Worm (Caenorhabditis elegans) whole organism, L3 larva: ENCODE results near the gene F22F4.9.

Source experiments
- aly-2 ChIP-seq: fragments of 150-350 bp; optimal IDR thresholded peaks from 2 replicates; lab custom pipeline; 2014; ENCODE audit warnings: missing biosample characterization, missing genetic modification characterization
- ama-1 ChIP-seq: fragments of 150-350 bp; optimal IDR thresholded peaks from 2 replicates; lab custom pipeline; 2018
- ceh-16 ChIP-seq: sonication (generic microtip); optimal IDR thresholded peaks from 2 replicates; lab custom pipeline; 2017; ENCODE audit warnings: missing biosample characterization, missing genetic modification characterization
- ceh-28 ChIP-seq: fragments of 150-350 bp; optimal IDR thresholded peaks from 2 replicates; lab custom pipeline; 2014; ENCODE audit warnings: missing biosample characterization, missing genetic modification reagents, missing genetic modification characterization
- ceh-9 ChIP-seq: sonication (generic microtip); optimal IDR thresholded peaks from 2 replicates; lab custom pipeline; 2018; ENCODE audit warnings: missing biosample characterization, missing genetic modification characterization
- daf-12 ChIP-seq: fragments of 150-350 bp; optimal IDR thresholded peaks from 2 replicates; lab custom pipeline; 2014; ENCODE audit warnings: missing biosample characterization, missing genetic modification reagents, missing genetic modification characterization
- egl-27 ChIP-seq: sonication (generic microtip); optimal IDR thresholded peaks from 4 replicates; lab custom pipeline; 2017; ENCODE audit warnings: missing biosample characterization, missing genetic modification reagents, missing genetic modification characterization
- egl-5 ChIP-seq: fragments of 150-350 bp; optimal IDR thresholded peaks from 2 replicates; lab custom pipeline; 2017; ENCODE audit warnings: missing biosample characterization, missing genetic modification reagents, missing genetic modification characterization, inconsistent platforms
- elt-1 ChIP-seq: fragments of 150-350 bp; optimal IDR thresholded peaks from 2 replicates; lab custom pipeline; 2014; ENCODE audit warnings: missing biosample characterization, missing genetic modification characterization
- elt-2 ChIP-seq: sonication (generic microtip); optimal IDR thresholded peaks from 2 replicates; lab custom pipeline; 2016; ENCODE audit warnings: missing genetic modification reagents, mild to moderate bottlenecking, missing genetic modification characterization, missing compliant biosample characterization
- elt-3 ChIP-seq, 3 experiments: fragments of 150-350 bp in 1 of 3; sonication (generic microtip) in 2 of 3; optimal IDR thresholded peaks; 2 replicates in 2 of 3; 4 replicates in 1 of 3; lab custom pipeline; 2014 to 2017; ENCODE audit warnings: missing biosample characterization in 3 of 3, missing genetic modification characterization in 3 of 3
- fkh-10 ChIP-seq: sonication (generic microtip); optimal IDR thresholded peaks from 2 replicates; lab custom pipeline; 2017; ENCODE audit warnings: missing biosample characterization, missing genetic modification reagents, missing genetic modification characterization
- fkh-2 ChIP-seq: fragments of 150-350 bp; optimal IDR thresholded peaks from 2 replicates; lab custom pipeline; 2014; ENCODE audit warnings: missing biosample characterization, missing genetic modification reagents, missing genetic modification characterization
- fos-1 ChIP-seq: fragments of 150-350 bp; optimal IDR thresholded peaks from 2 replicates; lab custom pipeline; 2014; ENCODE audit warnings: missing biosample characterization, missing genetic modification characterization
- hmg-11 ChIP-seq: sonication (generic microtip); optimal IDR thresholded peaks from 2 replicates; lab custom pipeline; 2016; ENCODE audit warnings: missing genetic modification characterization, missing compliant biosample characterization
- jun-1 ChIP-seq: fragments of 150-350 bp; optimal IDR thresholded peaks from 2 replicates; lab custom pipeline; 2014; ENCODE audit warnings: missing biosample characterization, missing genetic modification reagents, missing genetic modification characterization
- lin-15B ChIP-seq: fragments of 150-350 bp; optimal IDR thresholded peaks from 2 replicates; lab custom pipeline; 2014; ENCODE audit warnings: missing biosample characterization, missing genetic modification characterization
- lin-39 ChIP-seq: fragments of 150-350 bp; optimal IDR thresholded peaks from 2 replicates; lab custom pipeline; 2018; ENCODE audit warnings: missing biosample characterization, missing genetic modification reagents, missing genetic modification characterization
- lsy-12 ChIP-seq: sonication (generic microtip); optimal IDR thresholded peaks from 2 replicates; lab custom pipeline; 2016; ENCODE audit warnings: mild to moderate bottlenecking, missing genetic modification characterization, missing compliant biosample characterization
- mml-1 ChIP-seq: fragments of 150-350 bp; sonication (generic microtip); optimal IDR thresholded peaks from 3 replicates; lab custom pipeline; 2014; ENCODE audit warnings: missing biosample characterization, missing genetic modification characterization
- nfya-1 ChIP-seq: sonication (generic microtip); optimal IDR thresholded peaks from 2 replicates; lab custom pipeline; 2017; ENCODE audit warnings: missing genetic modification characterization, mild to moderate bottlenecking, missing compliant biosample characterization, antibody characterized with exemption, moderate library complexity; ENCODE audit not compliant: insufficient read depth
- nhr-23 ChIP-seq: fragments of 150-350 bp; optimal IDR thresholded peaks from 2 replicates; lab custom pipeline; 2014; ENCODE audit warnings: missing biosample characterization, missing genetic modification reagents, missing genetic modification characterization
- nhr-25 ChIP-seq: sonication (generic microtip); optimal IDR thresholded peaks from 2 replicates; lab custom pipeline; 2017; ENCODE audit warnings: missing biosample characterization, missing genetic modification characterization
- nhr-28 ChIP-seq: fragments of 150-350 bp; optimal IDR thresholded peaks from 2 replicates; lab custom pipeline; 2014; ENCODE audit warnings: missing biosample characterization, missing genetic modification characterization
- nhr-43 ChIP-seq: sonication (generic microtip); optimal IDR thresholded peaks from 2 replicates; lab custom pipeline; 2016; ENCODE audit warnings: mild to moderate bottlenecking, missing genetic modification characterization, missing compliant biosample characterization; ENCODE audit not compliant: poor library complexity, severe bottlenecking
- nhr-67 ChIP-seq: fragments of 150-350 bp; optimal IDR thresholded peaks from 2 replicates; lab custom pipeline; 2014; ENCODE audit warnings: missing biosample characterization, missing genetic modification characterization
- nhr-76 ChIP-seq: fragments of 150-350 bp; sonication (generic microtip); optimal IDR thresholded peaks from 5 replicates; lab custom pipeline; 2014; ENCODE audit warnings: missing biosample characterization, missing genetic modification characterization
- nhr-77 ChIP-seq: fragments of 150-350 bp; optimal IDR thresholded peaks from 2 replicates; lab custom pipeline; 2014; ENCODE audit warnings: missing biosample characterization, missing genetic modification characterization
- pqm-1 ChIP-seq: fragments of 150-350 bp; optimal IDR thresholded peaks from 2 replicates; lab custom pipeline; 2017; ENCODE audit warnings: missing biosample characterization, missing genetic modification characterization, inconsistent platforms
- tbx-2 ChIP-seq: sonication (generic microtip); optimal IDR thresholded peaks from 2 replicates; lab custom pipeline; 2016; ENCODE audit warnings: mild to moderate bottlenecking, missing genetic modification characterization, missing compliant biosample characterization
- unc-39 ChIP-seq: sonication (generic microtip); optimal IDR thresholded peaks from 4 replicates; lab custom pipeline; 2017; ENCODE audit warnings: missing biosample characterization, missing genetic modification characterization
- unc-62 ChIP-seq: fragments of 150-350 bp; sonication (generic microtip); optimal IDR thresholded peaks from 4 replicates; lab custom pipeline; 2014; ENCODE audit warnings: missing biosample characterization, missing genetic modification reagents, missing genetic modification characterization
- zag-1 ChIP-seq: fragments of 150-350 bp; optimal IDR thresholded peaks from 2 replicates; lab custom pipeline; 2014; ENCODE audit warnings: missing biosample characterization, missing genetic modification characterization
- ztf-11 ChIP-seq: fragments of 150-350 bp; optimal IDR thresholded peaks from 2 replicates; lab custom pipeline; 2014; ENCODE audit warnings: missing biosample characterization, missing genetic modification characterization
- ztf-4 ChIP-seq: fragments of 150-350 bp; optimal IDR thresholded peaks from 2 replicates; lab custom pipeline; 2014; ENCODE audit warnings: missing biosample characterization, missing genetic modification characterization

The F22F4.9 gene

DNA sequence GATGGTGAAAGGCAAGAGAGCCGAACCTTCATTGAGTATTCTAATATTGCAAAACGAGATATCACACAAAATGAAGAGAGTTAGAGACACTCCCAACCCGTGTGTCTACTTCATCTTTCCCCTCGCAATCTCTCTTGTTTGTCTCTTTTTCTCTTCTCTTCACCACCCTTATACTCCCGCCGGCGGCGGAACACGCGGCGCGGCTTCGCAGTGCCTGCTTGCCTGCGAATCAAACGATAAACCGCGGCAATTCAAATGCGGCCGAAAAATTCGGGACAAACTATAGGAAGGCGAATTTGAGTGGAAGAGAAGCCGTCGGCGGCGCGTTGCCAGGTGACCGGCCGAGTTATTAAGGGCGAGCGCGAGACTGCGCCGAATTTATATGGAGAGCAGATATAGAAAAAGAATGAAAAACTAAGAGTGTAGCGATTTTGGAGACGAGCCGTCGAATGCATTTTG is 14.7 kb downstream of the F22F4.9 start, which contains the start of gene klp-13 (continued):
- TF ChIP-seq unc-62 (GFP tag; lab: Kevin White, UChicago) (peak; percentile 81), mml-1 (tag; lab: Kevin White, UChicago) (no peak), jun-1 (tag; lab: Kevin White, UChicago) (peak; percentile 79), nhr-25 (tag; lab: Kevin White, UChicago) (peak; percentile 65), nhr-43 (tag; lab: Kevin White, UChicago) (no peak), nhr-76 (tag; lab: Kevin White, UChicago) (no peak), elt-1 (tag; lab: Kevin White, UChicago) (peak; percentile 15), daf-12 (tag; lab: Kevin White, UChicago) (no peak), aly-2 (tag; lab: Kevin White, UChicago) (no peak), nhr-67 (tag; lab: Kevin White, UChicago) (no peak), lsy-12 (tag; lab: Kevin White, UChicago) (peak; percentile 67), ceh-16 (tag; lab: Kevin White, UChicago) (no peak)

DNA sequence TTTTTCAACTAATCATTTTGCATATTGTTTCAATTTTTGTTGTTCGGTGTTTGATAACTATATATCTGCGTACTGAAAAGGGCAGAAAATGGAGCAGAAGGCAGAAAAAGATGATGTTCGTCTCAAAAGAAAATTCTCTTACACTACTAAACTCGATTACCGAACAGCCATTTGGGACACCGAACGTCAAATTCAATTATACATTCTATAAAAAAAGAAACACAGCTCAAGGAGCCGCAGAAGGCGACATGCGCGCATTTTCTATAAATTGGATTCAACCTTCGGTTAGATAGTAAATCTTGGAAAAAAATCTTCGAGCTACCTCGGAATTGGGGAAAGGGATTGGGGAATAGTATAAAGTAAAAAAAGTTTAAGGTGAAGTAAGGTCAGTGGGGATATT is 16.0 kb downstream of the F22F4.9 start:
- TF ChIP-seq ztf-11 (tag; lab: Kevin White, UChicago): no peak
- peak; percentile 12 for TF ChIP-seq nfya-1 (tag; lab: Kevin White, UChicago)
- TF ChIP-seq fkh-10 (GFP tag; lab: Kevin White, UChicago): peak; percentile 83
- no peak for TF ChIP-seq lin-39 (tag; lab: Kevin White, UChicago)
- TF ChIP-seq elt-3 (tag; optimal IDR thresholded peaks at IDR 0.05; lab: Kevin White, UChicago): no peak
- TF ChIP-seq ceh-9: no peak
- TF ChIP-seq zag-1 (tag; lab: Kevin White, UChicago): no peak
- TF ChIP-seq ama-1 (lab: Kevin White, UChicago): no peak
- TF ChIP-seq aly-2 (tag; lab: Kevin White, UChicago): no peak
- TF ChIP-seq, all 47 proteins: peak for 2

DNA sequence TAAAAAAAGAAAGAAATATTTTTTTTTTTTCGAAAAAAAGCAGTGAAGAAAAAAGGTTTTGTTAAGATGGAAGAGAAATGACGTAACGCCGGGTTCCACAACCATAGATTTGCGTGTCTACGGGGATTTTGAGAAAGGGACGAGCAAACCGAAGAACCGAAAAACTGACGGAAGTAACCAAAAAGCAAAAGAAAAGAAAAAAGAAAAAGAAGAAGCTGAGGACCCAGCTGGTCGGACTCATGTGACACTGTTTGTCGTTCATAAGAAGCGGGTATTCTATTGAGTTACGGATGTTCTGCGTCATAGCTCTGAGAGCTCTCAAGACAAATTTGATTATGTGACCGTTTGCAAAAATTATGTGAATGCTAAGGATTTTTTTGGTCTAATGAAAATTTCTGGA is 16.5 kb downstream of the F22F4.9 start:
- TF ChIP-seq nhr-67 (tag; lab: Kevin White, UChicago) (no peak), nfya-1 (tag; lab: Kevin White, UChicago) (peak; percentile 47), nhr-23 (tag; lab: Kevin White, UChicago) (no peak), lin-39 (tag; lab: Kevin White, UChicago) (peak; percentile 68), unc-62 (GFP tag; lab: Kevin White, UChicago) (peak; percentile 41), pqm-1 (tag; lab: Kevin White, UChicago) (no peak)

DNA sequence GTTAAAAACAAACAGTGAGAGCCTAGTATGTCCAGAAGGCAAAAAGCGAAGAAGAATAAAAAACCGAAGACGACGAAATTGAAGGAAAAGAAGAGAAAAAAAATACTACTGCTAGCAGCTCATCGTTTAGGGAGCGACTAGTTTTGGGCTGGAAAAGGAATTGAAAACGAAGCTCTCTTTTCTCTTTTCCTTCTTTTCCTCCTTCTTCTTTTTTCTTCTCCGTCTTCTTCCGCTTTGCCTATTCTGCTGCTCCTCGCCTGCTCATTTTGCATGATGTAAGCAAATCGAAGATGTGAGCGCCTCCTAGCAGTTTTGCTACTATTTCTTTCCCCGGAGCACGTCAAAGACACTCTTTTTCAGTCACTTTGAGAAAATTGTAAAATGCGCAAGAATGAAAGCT is 17.6 kb downstream of the F22F4.9 start:
- TF ChIP-seq nfya-1 (tag; lab: Kevin White, UChicago) (peak; percentile 29), fkh-10 (GFP tag; lab: Kevin White, UChicago) (peak; percentile 46), hmg-11 (peak; percentile 6), lin-39 (tag; lab: Kevin White, UChicago) (peak; percentile 23), ztf-4 (no peak)

DNA sequence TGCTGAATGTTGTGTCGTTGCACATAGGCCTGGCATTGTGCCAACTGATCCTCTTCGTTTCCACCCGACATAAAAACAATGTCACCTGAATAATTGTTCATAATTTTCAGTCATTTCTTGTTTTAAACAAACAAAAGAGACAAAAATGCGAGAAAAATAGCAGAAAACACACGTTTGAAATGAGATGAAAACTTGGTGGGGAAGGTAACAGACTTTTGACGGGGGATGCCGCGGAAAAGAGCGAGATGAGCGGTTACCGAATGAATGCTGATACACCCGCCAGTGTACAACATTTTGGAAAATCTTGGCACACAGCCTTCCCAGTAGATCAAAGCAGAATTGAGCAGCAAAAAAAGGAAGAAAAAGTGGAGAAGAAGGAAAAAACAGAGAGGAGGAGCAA is 21.6 kb downstream of the F22F4.9 start, which contains the start of gene kin-2:
TSS of gene kin-2 (minus strand) at position 101 of the 400 bp plus-strand sequence.
- TF ChIP-seq nhr-77 (tag; lab: Kevin White, UChicago): no peak
- no peak for TF ChIP-seq ceh-16 (tag; lab: Kevin White, UChicago)
- TF ChIP-seq hmg-11: no peak
- TF ChIP-seq ama-1 (lab: Kevin White, UChicago): no peak
- no peak for TF ChIP-seq lsy-12 (tag; lab: Kevin White, UChicago)
- no peak for TF ChIP-seq lin-39 (tag; lab: Kevin White, UChicago)
- no peak for TF ChIP-seq zag-1 (tag; lab: Kevin White, UChicago)
- TF ChIP-seq tbx-2 (tag; lab: Kevin White, UChicago): no peak
- TF ChIP-seq unc-39 (tag; lab: Kevin White, UChicago): no peak
- TF ChIP-seq nfya-1 (tag; lab: Kevin White, UChicago): no peak

DNA sequence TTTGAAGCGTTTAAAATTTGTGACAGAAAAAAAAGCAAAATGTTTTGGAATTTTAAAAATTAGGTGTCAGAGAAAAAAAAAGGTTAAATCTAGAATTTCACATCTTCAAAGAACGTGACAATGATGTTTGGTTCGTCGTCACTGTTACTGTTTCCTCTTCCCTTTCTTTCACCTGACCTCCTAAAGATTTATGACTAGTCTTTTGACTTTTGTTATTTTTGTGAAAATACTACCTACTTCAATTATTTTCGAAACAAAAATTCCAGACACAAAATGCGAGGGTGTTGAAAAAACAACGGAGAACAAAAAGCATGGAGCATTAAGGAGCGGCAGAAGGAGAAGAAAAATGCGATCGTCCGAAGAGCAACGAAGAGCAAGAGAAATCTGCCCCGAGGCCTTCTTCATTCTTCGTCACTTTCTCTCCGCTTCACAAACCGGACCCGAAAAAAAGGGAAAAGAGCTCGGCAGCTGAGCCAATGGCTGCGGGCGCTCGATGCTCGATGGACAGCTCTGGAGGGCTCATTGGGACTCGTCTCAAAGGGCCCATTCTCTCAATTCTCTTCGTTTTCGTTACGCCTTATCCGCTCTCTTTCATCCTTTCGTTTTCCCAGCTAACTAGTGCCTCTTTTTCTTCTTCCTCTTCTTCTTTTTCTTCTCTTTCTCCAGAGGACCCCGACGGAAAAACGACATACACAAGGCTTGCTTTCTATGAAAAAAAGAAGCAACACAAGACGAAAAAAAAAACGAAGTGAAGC is 22.9 kb downstream of the F22F4.9 start:
- TF ChIP-seq lin-39 (tag; lab: Kevin White, UChicago) (peak; percentile 61), tbx-2 (tag; lab: Kevin White, UChicago) (no peak), ztf-11 (tag; lab: Kevin White, UChicago) (no peak), nhr-28 (tag; lab: Kevin White, UChicago) (no peak), fkh-2 (tag; lab: Kevin White, UChicago) (no peak), lin-15B (tag; lab: Kevin White, UChicago) (no peak), fkh-10 (GFP tag; lab: Kevin White, UChicago) (peak; percentile 86), nhr-43 (tag; lab: Kevin White, UChicago) (no peak), mml-1 (tag; lab: Kevin White, UChicago) (no peak), unc-62 (GFP tag; lab: Kevin White, UChicago) (no peak), ztf-4 (no peak), zag-1 (tag; lab: Kevin White, UChicago) (no peak), ceh-28 (no peak), nfya-1 (tag; lab: Kevin White, UChicago) (peak; percentile 95), hmg-11 (peak; percentile 51), fos-1 (tag; lab: Kevin White, UChicago) (no peak), ama-1 (lab: Kevin White, UChicago) (no peak), nhr-23 (tag; lab: Kevin White, UChicago) (no peak), egl-5 (peak; percentile 65), ceh-16 (tag; lab: Kevin White, UChicago) (no peak), egl-27 (tag; lab: Kevin White, UChicago) (no peak), elt-2 (tag; lab: Kevin White, UChicago) (no peak), ceh-9 (no peak), nhr-67 (tag; lab: Kevin White, UChicago) (no peak)
